Worm (Caenorhabditis elegans) whole organism, midembryonic: Measurements from ENCODE around the gene Y6E2A.7.
"Not testable (repeated sequence)": the region's sequence is repeated elsewhere in the genome, so short reads cannot be mapped to it uniquely, and the experiment has no call there.

Experiments
- cog-1 ChIP-seq: sonication (generic microtip); optimal IDR thresholded peaks from 2 replicates; lab custom pipeline; 2016; ENCODE audit warnings: missing genetic modification characterization, missing compliant biosample characterization
- flt-1 ChIP-seq: fragments of 200-800 bp; sonication (Bioruptor generic); IDR thresholded peaks from 2 replicates; pipeline ENCODE4 v1.3.6; 2022; ENCODE audit warnings: missing genetic modification characterization, missing compliant biosample characterization
- med-1 ChIP-seq: sonication (generic microtip); optimal IDR thresholded peaks from 2 replicates; lab custom pipeline; 2017; ENCODE audit warnings: missing genetic modification characterization, mild to moderate bottlenecking, missing compliant biosample characterization, antibody characterized with exemption, missing genetic modification reagents; ENCODE audit not compliant: insufficient read depth
- tab-1 ChIP-seq: fragments of 200-800 bp; sonication (Bioruptor generic); IDR thresholded peaks from 2 replicates; pipeline ENCODE4 v1.3.6; 2022; ENCODE audit warnings: missing genetic modification characterization, missing compliant biosample characterization
- ztf-23 ChIP-seq: fragments of 200-800 bp; sonication (Bioruptor generic); IDR thresholded peaks from 2 replicates; pipeline ENCODE4 v1.3.6; 2022; ENCODE audit warnings: missing genetic modification reagents, missing genetic modification characterization, missing compliant biosample characterization
- ztf-29 ChIP-seq: fragments of 200-800 bp; sonication (Bioruptor generic); IDR thresholded peaks from 2 replicates; pipeline ENCODE4 v1.3.6; 2022; ENCODE audit warnings: missing genetic modification reagents, missing genetic modification characterization, missing compliant biosample characterization

DNA sequence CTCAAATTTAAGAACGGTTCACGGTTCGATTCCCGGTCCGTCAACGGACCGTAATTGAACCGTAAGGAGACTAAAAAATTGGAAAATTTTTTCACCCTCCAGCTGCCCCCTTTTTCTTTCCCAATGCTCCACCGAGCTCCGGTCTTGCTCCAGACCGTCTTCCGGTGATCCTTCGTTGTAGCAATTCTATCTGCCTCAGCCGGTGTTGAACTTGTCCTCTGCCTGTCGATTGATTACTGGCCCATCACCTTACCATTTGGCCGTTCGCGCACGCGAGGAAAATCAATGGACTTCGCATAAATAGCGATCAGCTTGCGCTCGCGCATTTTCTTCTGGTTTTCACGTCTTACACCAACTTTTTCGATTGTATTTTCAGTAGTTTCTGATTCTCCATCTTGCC is 47.7 kb downstream of the Y6E2A.7 start:
- TF ChIP-seq tab-1 (GFP tag; lab: Robert Waterston, UW) (peak; percentile 75), flt-1 (GFP tag; lab: Robert Waterston, UW) (peak; percentile 39; the same call in 1 of the 2 replicates), ztf-23 (GFP tag; lab: Robert Waterston, UW) (0 out of 2 replicates have a peak, but pooled peaks have one; percentile 57)
- TF ChIP-seq ztf-29 (GFP tag; lab: Robert Waterston, UW); cog-1; med-1 (GFP tag; lab: Kevin White, UChicago): not testable (repeated sequence)
